Worm (Caenorhabditis elegans): ENCODE results near the gene cku-70.
A peak's percentile ranks its signal among the peaks of the same experiment; 100 is the strongest.
"Not testable (repeated sequence)": the region's sequence is repeated elsewhere in the genome, so short reads cannot be mapped to it uniquely, and the experiment has no call there.

cku-70 gene

DNA sequence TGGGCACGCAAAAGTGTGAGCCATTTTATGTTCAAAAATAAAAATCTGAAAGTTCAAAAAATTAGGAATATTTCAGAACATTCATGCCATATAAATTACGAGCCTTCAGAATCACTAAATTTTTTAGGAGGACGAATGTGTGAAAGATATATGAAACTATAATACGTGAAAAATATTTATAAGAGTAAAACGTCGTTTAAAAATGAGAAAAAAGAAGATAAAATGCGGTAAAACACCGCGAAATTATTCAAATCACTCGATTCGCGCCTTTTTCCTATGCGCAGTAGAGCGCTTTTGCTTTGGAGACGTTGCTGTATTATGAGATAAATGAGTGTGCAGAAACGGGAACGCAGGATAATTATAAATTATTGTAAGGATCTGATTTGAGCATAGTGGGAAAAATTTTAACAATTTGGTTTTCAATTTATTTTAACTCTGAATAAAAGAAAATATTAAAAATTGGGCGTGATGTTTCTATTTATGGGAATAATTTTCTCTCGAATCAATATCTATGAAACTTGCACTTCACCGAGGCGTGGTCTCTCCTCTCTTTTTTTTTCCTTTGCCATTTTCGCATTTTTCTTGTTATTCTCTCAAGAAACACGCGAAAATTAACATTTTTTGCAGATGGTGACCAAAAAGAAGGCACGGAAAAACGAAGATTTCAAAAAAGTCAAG, 35.3 kb upstream of the cku-70 start, which contains the start of the genes sup-35 and Y48A6C.4 (continued):
- TF ChIP-seq ceh-28 (tag; optimal IDR thresholded peaks at IDR 0.05) (peak; percentile 43), elt-1 (tag; optimal IDR thresholded peaks at IDR 0.05) (no peak), nhr-23 (tag; optimal IDR thresholded peaks at IDR 0.05) (peak; percentile 68), ceh-9 (tag; optimal IDR thresholded peaks at IDR 0.05) (no peak), elt-2 (tag; optimal IDR thresholded peaks at IDR 0.05) (peak; percentile 56), nhr-28 (tag; optimal IDR thresholded peaks at IDR 0.05) (no peak), ama-1 (optimal IDR thresholded peaks at IDR 0.05) (no peak), lin-15B (tag; optimal IDR thresholded peaks at IDR 0.05) (peak; percentile 96), tbx-2 (tag; optimal IDR thresholded peaks at IDR 0.05) (no peak), daf-12 (tag; optimal IDR thresholded peaks at IDR 0.05) (no peak), unc-39 (tag; optimal IDR thresholded peaks at IDR 0.05) (no peak), fkh-2 (tag; optimal IDR thresholded peaks at IDR 0.05) (no peak), mml-1 (tag; optimal IDR thresholded peaks at IDR 0.05) (no peak), lin-39 (tag; optimal IDR thresholded peaks at IDR 0.05) (no peak)

DNA sequence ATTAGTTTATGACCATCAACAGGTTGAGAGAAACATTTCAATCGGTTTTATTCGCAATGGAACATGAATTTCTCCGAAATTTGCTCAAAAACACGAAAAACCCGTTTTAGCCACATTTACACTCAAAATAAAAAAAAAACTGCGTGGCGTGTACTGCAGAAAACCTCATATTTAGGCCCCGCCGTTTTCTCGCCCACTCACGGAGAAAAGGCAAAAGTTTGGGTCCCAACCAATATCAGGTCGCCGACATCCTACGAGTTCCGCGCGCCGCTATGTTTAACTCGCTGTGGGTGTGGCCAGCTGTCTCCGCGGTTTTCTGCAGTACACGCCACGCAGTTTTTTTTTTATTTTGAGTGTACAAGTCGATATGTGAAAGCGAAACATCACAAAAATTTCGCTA, 30.8 kb upstream of the cku-70 start:
- no peak for TF ChIP-seq nhr-237 (tag; optimal IDR thresholded peaks at IDR 0.05)
- peak; percentile 44 for TF ChIP-seq snpc-4 (tag; optimal IDR thresholded peaks at IDR 0.05)

DNA sequence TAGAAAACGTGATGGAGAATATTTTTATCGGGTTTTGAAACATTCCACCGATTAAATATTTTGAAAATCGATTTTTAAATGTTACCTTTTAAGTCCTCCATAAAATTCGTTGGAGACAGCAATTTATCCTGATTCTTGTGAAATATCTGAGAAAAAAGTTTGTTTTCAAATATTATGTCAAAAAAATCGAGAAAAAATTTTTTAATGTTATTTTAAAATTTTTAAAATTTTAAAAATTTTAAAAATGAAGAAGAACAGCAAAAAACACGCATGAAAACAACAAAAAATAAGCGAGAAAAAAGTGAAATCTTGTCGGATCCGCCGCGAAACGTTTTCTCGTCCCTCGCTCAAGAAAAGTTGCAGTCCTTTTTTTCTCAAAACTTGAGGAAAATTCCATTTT, 27.1 kb upstream of the cku-70 start, which contains the start of gene Y48A6C.8:
TSS of gene Y48A6C.8 (minus strand) at position 101 of the 400 bp plus-strand sequence.
- TF ChIP-seq R02D3.7 (tag; optimal IDR thresholded peaks at IDR 0.05) = no peak
- TF ChIP-seq ztf-11 (tag; optimal IDR thresholded peaks at IDR 0.05) = no peak
- no peak for TF ChIP-seq aly-2 (tag; optimal IDR thresholded peaks at IDR 0.05)
- TF ChIP-seq nhr-28 (tag; optimal IDR thresholded peaks at IDR 0.05) = no peak
- no peak for TF ChIP-seq elt-3 (tag; optimal IDR thresholded peaks at IDR 0.05)
- no peak for TF ChIP-seq fkh-2 (tag; optimal IDR thresholded peaks at IDR 0.05)
- TF ChIP-seq ceh-16 (tag; optimal IDR thresholded peaks at IDR 0.05) = no peak
- no peak for TF ChIP-seq mdl-1 (tag; optimal IDR thresholded peaks at IDR 0.05)
- no peak for TF ChIP-seq pha-4 (tag; optimal IDR thresholded peaks at IDR 0.05)
- TF ChIP-seq ceh-82 (tag; optimal IDR thresholded peaks at IDR 0.05) = no peak
- no peak for TF ChIP-seq ZK546.5 (tag; optimal IDR thresholded peaks at IDR 0.05)
- TF ChIP-seq zag-1 (tag; optimal IDR thresholded peaks at IDR 0.05) = no peak
- no peak for TF ChIP-seq ama-1 (optimal IDR thresholded peaks at IDR 0.05)
- TF ChIP-seq pqm-1 (tag; optimal IDR thresholded peaks at IDR 0.05) = no peak
- no peak for TF ChIP-seq nhr-12 (tag; optimal IDR thresholded peaks at IDR 0.05)
- TF ChIP-seq fkh-10 (GFP tag; optimal IDR thresholded peaks at IDR 0.05) = no peak
- no peak for TF ChIP-seq unc-62 (GFP tag; optimal IDR thresholded peaks at IDR 0.05)
- no peak for TF ChIP-seq jun-1 (tag; optimal IDR thresholded peaks at IDR 0.05)
- TF ChIP-seq snpc-4 (tag; optimal IDR thresholded peaks at IDR 0.05) = no peak

DNA sequence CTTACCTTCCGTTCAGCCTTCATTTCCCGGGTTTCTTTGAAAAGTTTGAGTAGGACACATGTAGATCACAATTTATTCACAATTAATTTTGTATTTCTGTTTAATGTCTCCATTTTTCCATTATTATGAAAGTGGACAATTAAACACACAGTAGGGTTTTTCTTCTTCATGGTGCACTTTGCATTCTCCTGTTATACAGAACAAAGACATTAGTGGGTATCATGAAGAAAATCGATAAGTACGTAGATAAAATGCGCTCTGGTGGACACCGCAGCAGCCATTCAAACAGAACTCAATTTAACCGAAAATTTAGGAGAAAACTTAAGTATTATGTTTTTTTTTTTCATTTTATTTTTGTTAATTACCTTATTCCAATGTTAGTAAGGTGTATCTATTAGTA, 25.3 kb upstream of the cku-70 start:
- TF ChIP-seq ceh-28 (tag; optimal IDR thresholded peaks at IDR 0.05) (peak; percentile 44), unc-39 (tag; optimal IDR thresholded peaks at IDR 0.05) (no peak), nfya-1 (tag; optimal IDR thresholded peaks at IDR 0.05; ENCODE audit: insufficient read depth) (peak; percentile 7)

DNA sequence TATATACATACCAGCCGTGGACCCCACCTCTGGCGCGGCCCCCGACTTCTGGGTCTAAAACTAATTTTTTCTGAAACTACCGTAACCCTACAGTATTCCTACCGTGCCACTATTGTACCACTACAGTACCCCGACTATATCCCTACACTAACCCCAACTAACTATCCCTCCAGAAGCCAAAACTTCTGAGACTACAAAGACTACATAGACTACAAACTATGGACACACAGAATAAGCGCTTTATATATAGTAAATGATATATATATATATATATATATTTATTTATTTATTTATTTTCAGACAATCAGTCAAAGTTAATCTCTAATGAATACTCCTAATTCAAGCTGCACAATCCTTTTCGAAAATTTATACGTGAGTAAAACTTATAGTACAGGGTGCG, 23.2 kb upstream of the cku-70 start, which contains the start of gene pha-1:
TSS of gene pha-1 (plus strand) at position 301 of the 400 bp plus-strand sequence.
- not testable (repeated sequence) for TF ChIP-seq fkh-10 (GFP tag; optimal IDR thresholded peaks at IDR 0.05); ZK546.5 (tag; optimal IDR thresholded peaks at IDR 0.05); ceh-16 (tag; optimal IDR thresholded peaks at IDR 0.05)

DNA sequence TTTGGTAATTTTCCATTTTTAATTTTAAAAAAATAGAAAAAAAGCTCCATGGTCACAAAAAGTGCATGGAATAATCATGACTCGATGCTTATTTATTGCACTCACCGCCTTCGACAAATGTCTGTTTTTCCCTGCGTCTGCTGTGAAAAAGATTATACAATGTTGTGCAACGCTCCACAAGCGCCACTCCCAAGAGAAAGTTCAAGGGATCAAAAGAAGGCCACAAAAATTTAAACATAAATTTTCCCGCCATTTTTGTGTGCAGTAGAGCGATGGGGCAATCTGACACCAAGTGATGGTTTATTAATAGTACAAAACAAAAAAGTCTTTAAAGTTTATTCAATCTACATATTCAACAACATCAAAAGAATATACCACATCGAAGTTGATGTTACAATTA, 15.7 kb upstream of the cku-70 start, which contains the start of gene fbxa-128:
TSS of gene fbxa-128 (minus strand) at position 192 of the 400 bp plus-strand sequence.
- peak; percentile 60 for TF ChIP-seq lin-15B (tag; optimal IDR thresholded peaks at IDR 0.05)
- TF ChIP-seq nhr-237 (tag; optimal IDR thresholded peaks at IDR 0.05) = no peak
- no peak for TF ChIP-seq daf-12 (tag; optimal IDR thresholded peaks at IDR 0.05)
- TF ChIP-seq unc-39 (tag; optimal IDR thresholded peaks at IDR 0.05) = no peak
- no peak for TF ChIP-seq egl-27 (tag; optimal IDR thresholded peaks at IDR 0.05)
- TF ChIP-seq pqm-1 (tag; optimal IDR thresholded peaks at IDR 0.05) = peak; percentile 46
- peak; percentile 59 for TF ChIP-seq nfya-1 (tag; optimal IDR thresholded peaks at IDR 0.05; ENCODE audit: insufficient read depth)
- TF ChIP-seq lin-39 (tag; optimal IDR thresholded peaks at IDR 0.05) = peak; percentile 55
- TF ChIP-seq skn-1 (tag; optimal IDR thresholded peaks at IDR 0.05) = no peak
- TF ChIP-seq ceh-16 (tag; optimal IDR thresholded peaks at IDR 0.05) = no peak
- TF ChIP-seq jun-1 (tag; optimal IDR thresholded peaks at IDR 0.05) = no peak
- no peak for TF ChIP-seq ceh-28 (tag; optimal IDR thresholded peaks at IDR 0.05)
- TF ChIP-seq unc-62 (GFP tag; optimal IDR thresholded peaks at IDR 0.05) = no peak
- TF ChIP-seq pha-4 (tag; optimal IDR thresholded peaks at IDR 0.05) = peak; percentile 41
- TF ChIP-seq ZK546.5 (tag; optimal IDR thresholded peaks at IDR 0.05) = no peak
- TF ChIP-seq ztf-4 (tag; optimal IDR thresholded peaks at IDR 0.05) = no peak
- no peak for TF ChIP-seq nhr-11 (tag; optimal IDR thresholded peaks at IDR 0.05)
- no peak for TF ChIP-seq nhr-67 (tag; optimal IDR thresholded peaks at IDR 0.05)
- TF ChIP-seq R02D3.7 (tag; optimal IDR thresholded peaks at IDR 0.05) = no peak
- TF ChIP-seq lsy-12 (tag; optimal IDR thresholded peaks at IDR 0.05) = no peak
- no peak for TF ChIP-seq ama-1 (optimal IDR thresholded peaks at IDR 0.05)
- TF ChIP-seq fos-1 (tag; optimal IDR thresholded peaks at IDR 0.05) = no peak
- TF ChIP-seq nhr-28 (tag; optimal IDR thresholded peaks at IDR 0.05) = no peak
- TF ChIP-seq ztf-11 (tag; optimal IDR thresholded peaks at IDR 0.05) = no peak
- TF ChIP-seq nhr-25 (tag; optimal IDR thresholded peaks at IDR 0.05) = no peak
- peak; percentile 4 for TF ChIP-seq hmg-11 (tag; optimal IDR thresholded peaks at IDR 0.05)
- no peak for TF ChIP-seq ceh-9 (tag; optimal IDR thresholded peaks at IDR 0.05)
